Worm (Caenorhabditis elegans): ENCODE measurements around the gene cyb-3.

The cyb-3 gene

DNA sequence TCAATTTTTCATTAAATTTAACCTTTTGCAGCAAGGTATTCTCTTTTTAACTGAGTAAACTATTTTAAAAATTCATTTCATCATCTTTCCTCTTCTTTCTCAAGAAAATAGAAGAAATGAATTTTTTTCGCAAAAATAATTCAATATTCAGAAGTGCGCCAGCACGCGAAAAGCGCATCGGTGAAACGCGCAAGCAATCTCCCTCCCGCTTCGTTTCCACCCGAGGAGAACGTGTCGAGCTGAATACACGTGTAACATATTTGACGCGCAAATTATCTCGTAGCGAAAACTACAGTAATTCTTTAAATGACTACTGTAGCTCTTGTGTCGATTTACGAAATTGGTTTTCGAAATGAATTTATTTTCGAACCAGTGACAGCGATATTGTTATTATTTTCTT is 3.4 kb upstream of the cyb-3 start:
- no peak for TF ChIP-seq nhr-71 (tag; optimal IDR thresholded peaks at IDR 0.05)
- TF ChIP-seq ceh-82 (tag; optimal IDR thresholded peaks at IDR 0.05): no peak
- TF ChIP-seq tlp-1 (tag; optimal IDR thresholded peaks at IDR 0.05): no peak
- TF ChIP-seq C34B4.2 (tag; optimal IDR thresholded peaks at IDR 0.05): no peak
- TF ChIP-seq egl-13 (tag; optimal IDR thresholded peaks at IDR 0.05): no peak
- TF ChIP-seq pag-3 (tag; optimal IDR thresholded peaks at IDR 0.05; ENCODE audit: borderline replicate concordance, insufficient read depth): no peak
- TF ChIP-seq nhr-90 (tag; optimal IDR thresholded peaks at IDR 0.05; ENCODE audit: poor library complexity): no peak
- no peak for TF ChIP-seq isw-1 (GFP tag; IDR thresholded peaks at IDR 0.05)
- no peak for TF ChIP-seq lin-14 (GFP tag; optimal IDR thresholded peaks at IDR 0.05)
- no peak for TF ChIP-seq egl-27 (tag; optimal IDR thresholded peaks at IDR 0.05)
- TF ChIP-seq lin-13 (GFP tag; optimal IDR thresholded peaks at IDR 0.05): no peak
- no peak for TF ChIP-seq sox-4 (tag; optimal IDR thresholded peaks at IDR 0.05)
- TF ChIP-seq lir-3 (tag; optimal IDR thresholded peaks at IDR 0.05; ENCODE audit: poor library complexity): no peak

DNA sequence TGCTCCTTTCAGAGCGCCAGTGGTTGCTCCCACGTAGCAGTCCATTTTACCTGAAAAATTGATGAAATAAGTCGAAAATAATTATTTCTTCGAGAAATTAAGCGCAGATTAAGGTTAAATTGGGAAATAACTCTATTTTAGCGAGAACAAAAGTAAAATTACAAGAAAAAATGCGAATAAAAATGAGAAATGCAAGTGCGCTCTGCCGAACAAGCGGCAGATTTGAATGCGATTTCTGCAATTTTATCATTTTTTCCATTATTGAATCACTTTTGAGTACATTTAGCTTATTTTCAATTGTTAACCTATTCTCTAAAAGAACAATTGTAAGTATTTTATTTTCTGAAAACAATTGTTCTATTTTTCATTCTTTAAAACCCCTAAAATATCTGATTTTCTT is 590 bp upstream of the cyb-3 start, which contains the start of gene T06E6.1:
Gene T06E6.1, minus strand, starts transcription at position 56 of the 400 bp plus-strand sequence.
- peak in 1 of 2 experiments; percentile 7 for TF ChIP-seq lsy-2 (tag; optimal IDR thresholded peaks at IDR 0.05)
- TF ChIP-seq efl-1 (optimal IDR thresholded peaks at IDR 0.05): peak; percentile 39 to 78
- peak; percentile 86 to 98 for TF ChIP-seq efl-1 (GFP tag; optimal IDR thresholded peaks at IDR 0.05 in 1 of 2)
- peak; percentile 66 to 86 (median 77) for TF ChIP-seq dpl-1 (GFP tag; optimal IDR thresholded peaks at IDR 0.05)
- no peak for TF ChIP-seq lin-13 (GFP tag; optimal IDR thresholded peaks at IDR 0.05)
- peak; percentile 68 to 90 for TF ChIP-seq lin-35 (GFP tag; optimal IDR thresholded peaks at IDR 0.05)

DNA sequence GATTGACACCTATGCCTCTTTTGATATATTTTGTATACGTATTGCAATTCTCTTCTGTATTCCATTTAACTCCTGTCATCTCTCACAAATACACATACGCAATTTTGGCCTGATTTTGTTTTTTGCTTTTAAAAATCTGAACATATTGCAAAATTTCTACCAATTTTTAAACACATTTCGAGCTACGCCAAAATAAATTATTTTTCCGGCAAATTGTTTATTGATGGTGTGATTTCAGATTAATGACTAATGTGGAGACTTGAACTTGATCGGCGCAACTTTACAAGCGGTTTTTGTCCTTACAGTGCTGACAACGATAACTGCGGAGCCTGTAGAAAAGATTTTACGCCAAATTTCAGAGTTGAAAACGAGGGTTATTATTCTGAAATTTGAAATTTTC is 1.6 kb downstream of the cyb-3 start:
- TF ChIP-seq mep-1 (tag; optimal IDR thresholded peaks at IDR 0.05) (no peak), nhr-90 (tag; optimal IDR thresholded peaks at IDR 0.05; ENCODE audit: poor library complexity) (no peak), tbx-2 (tag; optimal IDR thresholded peaks at IDR 0.05) (no peak), unc-62 (GFP tag; optimal IDR thresholded peaks at IDR 0.05) (no peak), ceh-82 (tag; optimal IDR thresholded peaks at IDR 0.05) (no peak), F16B12.6 (tag; optimal IDR thresholded peaks at IDR 0.05) (no peak)

DNA sequence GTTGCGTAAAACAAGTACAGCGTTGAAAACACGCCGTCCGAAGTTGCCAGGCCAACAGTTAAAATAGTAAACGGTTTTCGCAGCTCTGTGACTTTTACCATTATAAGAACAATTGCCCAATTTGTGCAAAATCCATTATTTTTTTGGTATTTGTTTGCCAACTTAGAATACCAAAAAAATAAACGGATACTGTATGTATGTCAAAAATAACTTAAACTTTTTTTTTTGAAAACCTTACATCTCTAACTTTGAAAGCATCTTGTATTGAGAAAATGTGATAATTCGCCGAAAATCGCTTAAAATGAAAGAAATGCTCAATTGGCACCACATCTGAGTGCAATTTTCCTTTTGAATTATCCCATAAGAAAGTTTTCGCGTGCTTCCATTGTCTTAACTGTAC is 3.2 kb downstream of the cyb-3 start, which contains the start of gene fbxa-199:
Gene fbxa-199, minus strand, starts transcription at position 101 of the 400 bp plus-strand sequence.
- TF ChIP-seq nhr-12 (tag; optimal IDR thresholded peaks at IDR 0.05): no peak
- no peak for TF ChIP-seq sox-4 (tag; optimal IDR thresholded peaks at IDR 0.05)
- TF ChIP-seq unc-98 (GFP tag; IDR thresholded peaks at IDR 0.05): no peak
- no peak for TF ChIP-seq efl-3 (GFP tag; optimal IDR thresholded peaks at IDR 0.05)
- TF ChIP-seq fkh-10 (GFP tag; optimal IDR thresholded peaks at IDR 0.05): no peak
- TF ChIP-seq isw-1 (GFP tag; IDR thresholded peaks at IDR 0.05): no peak
- TF ChIP-seq hlh-17 (GFP tag; optimal IDR thresholded peaks at IDR 0.05; ENCODE audit: borderline replicate concordance): no peak
- TF ChIP-seq ztf-4 (tag; optimal IDR thresholded peaks at IDR 0.05): no peak
- TF ChIP-seq fkh-4 (tag; optimal IDR thresholded peaks at IDR 0.05; ENCODE audit: borderline replicate concordance): no peak
- TF ChIP-seq vab-15 (tag; optimal IDR thresholded peaks at IDR 0.05): no peak

ce11 chrV:15399691-15400377 is 4.3 kb downstream of the cyb-3 start, which contains the start of the genes T06E6.15 and sri-7:
Gene T06E6.15 (minus strand): TSS chrV:15399791.
Gene sri-7 (plus strand): TSS chrV:15400327.
- TF ChIP-seq hlh-4 (tag; optimal IDR thresholded peaks at IDR 0.05) (peak; percentile 89), efl-1 (optimal IDR thresholded peaks at IDR 0.05) (no peak), efl-1 (GFP tag; optimal IDR thresholded peaks at IDR 0.05 in 1 of 2) (peak in 1 of 2 experiments; percentile 40), unc-130 (tag; optimal IDR thresholded peaks at IDR 0.05) (no peak), ets-5 (GFP tag; IDR thresholded peaks at IDR 0.05) (no peak), ceh-63 (GFP tag; optimal IDR thresholded peaks at IDR 0.05) (no peak), Y116A8C.19 (tag; optimal IDR thresholded peaks at IDR 0.05; ENCODE audit: borderline replicate concordance) (no peak), pax-3 (tag; optimal IDR thresholded peaks at IDR 0.05) (no peak), elt-2 (tag; optimal IDR thresholded peaks at IDR 0.05) (no peak), nhr-12 (tag; optimal IDR thresholded peaks at IDR 0.05) (no peak)
